Fruit fly (Drosophila melanogaster): ENCODE measurements around the gene jvl.

Gene jvl

DNA sequence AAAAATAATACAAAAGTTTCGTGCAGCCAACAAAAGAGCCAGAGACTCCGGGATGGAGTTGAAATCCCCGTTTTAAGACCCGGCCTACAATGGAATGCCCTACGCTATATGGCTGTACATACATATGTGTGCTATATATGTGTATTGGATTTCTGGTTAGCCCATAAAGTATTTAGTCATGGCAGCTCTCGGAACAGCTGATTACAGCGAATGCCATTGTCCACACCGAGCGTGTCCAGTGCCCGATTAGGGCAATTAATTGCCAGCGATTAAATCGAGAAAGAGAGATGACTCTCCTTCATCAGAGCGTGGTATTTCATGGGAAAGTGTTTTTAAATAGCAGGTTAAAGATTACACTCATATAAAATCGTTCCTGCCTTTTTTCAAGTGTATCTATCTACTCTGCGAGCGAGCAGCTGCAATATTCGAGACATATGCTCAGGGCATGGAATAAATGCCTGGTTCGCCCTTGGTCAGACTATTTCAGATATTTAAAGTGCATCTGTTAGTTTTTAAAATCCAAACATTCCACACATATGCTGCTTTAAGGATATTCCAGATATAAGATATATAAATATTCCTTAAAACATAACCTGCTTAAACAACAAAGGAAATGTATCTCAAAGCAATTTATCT, 24.2 kb upstream of the jvl start:
- TF ChIP-seq EcR (GFP tag; optimal IDR thresholded peaks at IDR 0.05) (no peak), CG8478 (optimal IDR thresholded peaks at IDR 0.05) (no peak), Dll (optimal IDR thresholded peaks at IDR 0.05) (no peak), psq (optimal IDR thresholded peaks at IDR 0.05) (no peak), pan (optimal IDR thresholded peaks at IDR 0.05) (no peak), usp (GFP tag; optimal IDR thresholded peaks at IDR 0.05) (no peak)

DNA sequence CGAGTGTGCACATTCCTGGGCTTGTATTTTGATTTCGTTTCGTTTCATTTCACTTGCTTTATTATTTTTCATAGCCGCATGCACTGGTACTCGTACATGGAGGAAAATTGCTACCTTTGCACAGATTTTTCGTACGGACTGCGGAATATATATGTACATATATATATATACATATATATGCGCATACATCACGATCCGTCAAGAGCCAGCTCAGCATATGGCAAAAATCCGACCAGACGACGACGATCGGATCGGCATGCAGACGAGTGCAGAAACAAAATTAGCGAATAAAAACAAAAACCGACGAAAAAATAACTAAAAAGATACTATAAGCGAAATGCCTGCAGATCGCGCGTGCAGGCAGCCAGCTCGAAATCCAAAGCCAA, 23.7 kb upstream of the jvl start:
- TF ChIP-seq CG8478 (optimal IDR thresholded peaks at IDR 0.05) (no peak), EcR (GFP tag; optimal IDR thresholded peaks at IDR 0.05) (no peak), usp (GFP tag; optimal IDR thresholded peaks at IDR 0.05) (no peak), pan (optimal IDR thresholded peaks at IDR 0.05) (no peak), psq (optimal IDR thresholded peaks at IDR 0.05) (no peak), Dll (optimal IDR thresholded peaks at IDR 0.05) (no peak)

- TF ChIP-seq EcR (GFP tag; optimal IDR thresholded peaks at IDR 0.05): no peak
- no peak for TF ChIP-seq usp (GFP tag; optimal IDR thresholded peaks at IDR 0.05)
- no peak for TF ChIP-seq CG8478 (optimal IDR thresholded peaks at IDR 0.05)
- no peak for TF ChIP-seq Dll (optimal IDR thresholded peaks at IDR 0.05)
- TF ChIP-seq psq (optimal IDR thresholded peaks at IDR 0.05): no peak
- TF ChIP-seq pan (optimal IDR thresholded peaks at IDR 0.05): no peak
Measured at dm6 chr3R:14719380-14719779, 22.0 kb upstream of the jvl start.

- TF ChIP-seq usp (GFP tag; optimal IDR thresholded peaks at IDR 0.05) (no peak), pan (optimal IDR thresholded peaks at IDR 0.05) (no peak), Dll (optimal IDR thresholded peaks at IDR 0.05) (no peak), CG8478 (optimal IDR thresholded peaks at IDR 0.05) (no peak), psq (optimal IDR thresholded peaks at IDR 0.05) (no peak)
Measured at dm6 chr3R:14720130-14720529, 21.3 kb upstream of the jvl start.

dm6 chr3R:14720885-14721284, 20.5 kb upstream of the jvl start:
- TF ChIP-seq EcR (GFP tag; optimal IDR thresholded peaks at IDR 0.05): no peak
- no peak for TF ChIP-seq psq (optimal IDR thresholded peaks at IDR 0.05)
- TF ChIP-seq Dll (optimal IDR thresholded peaks at IDR 0.05): no peak
- no peak for TF ChIP-seq CG8478 (optimal IDR thresholded peaks at IDR 0.05)
- no peak for TF ChIP-seq usp (GFP tag; optimal IDR thresholded peaks at IDR 0.05)
- no peak for TF ChIP-seq pan (optimal IDR thresholded peaks at IDR 0.05)

- peak; percentile 72 for TF ChIP-seq Dll (optimal IDR thresholded peaks at IDR 0.05)
- no peak for TF ChIP-seq pan (optimal IDR thresholded peaks at IDR 0.05)
Measured at dm6 chr3R:14721942-14722939, 19.1 kb upstream of the jvl start.

DNA sequence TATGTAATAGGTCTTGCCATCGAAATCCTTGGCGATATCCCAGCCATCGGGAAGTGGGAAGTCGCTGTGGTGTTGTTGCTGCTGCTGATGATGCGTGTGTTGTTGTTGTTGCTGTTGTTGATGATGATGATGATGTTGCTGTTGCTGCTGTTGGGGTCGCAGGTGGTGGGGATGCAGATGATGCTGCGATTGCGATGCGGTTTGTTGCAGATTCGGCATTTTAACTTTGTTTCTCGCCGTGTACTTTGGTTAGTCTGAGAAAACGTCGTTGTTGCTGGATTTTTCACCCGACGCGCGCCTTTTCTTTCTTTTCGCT, 18.1 kb upstream of the jvl start:
- TF ChIP-seq Dll (optimal IDR thresholded peaks at IDR 0.05) (no peak), EcR (GFP tag; optimal IDR thresholded peaks at IDR 0.05) (no peak), CG8478 (optimal IDR thresholded peaks at IDR 0.05) (no peak), usp (GFP tag; optimal IDR thresholded peaks at IDR 0.05) (no peak), pan (optimal IDR thresholded peaks at IDR 0.05) (no peak), psq (optimal IDR thresholded peaks at IDR 0.05) (no peak)

- TF ChIP-seq psq (optimal IDR thresholded peaks at IDR 0.05) (no peak), Dll (optimal IDR thresholded peaks at IDR 0.05) (peak; percentile 86)
Measured at dm6 chr3R:14723671-14724500, 17.5 kb upstream of the jvl start, which contains the start of gene kibra. Gene kibra, minus strand, starts transcription at chr3R:14724261.

DNA sequence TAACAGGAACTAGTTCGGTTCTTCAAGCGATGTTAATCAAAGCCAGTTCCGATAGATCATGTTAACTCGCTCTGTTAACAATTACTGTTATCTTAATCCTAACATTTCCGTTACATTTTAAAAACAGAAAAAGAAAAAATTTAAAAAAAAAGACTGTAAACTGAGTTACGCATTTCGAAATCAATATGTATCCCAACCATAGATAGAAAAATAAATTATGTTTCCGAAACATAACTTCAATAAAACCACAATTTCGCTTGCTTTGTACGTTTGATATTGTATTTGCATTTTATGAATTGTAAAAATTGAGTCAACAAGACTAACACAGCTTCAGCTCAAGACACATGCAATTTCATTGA, 16.9 kb upstream of the jvl start:
- TF ChIP-seq psq (optimal IDR thresholded peaks at IDR 0.05) (no peak), Dll (optimal IDR thresholded peaks at IDR 0.05) (no peak), pan (optimal IDR thresholded peaks at IDR 0.05) (no peak), EcR (GFP tag; optimal IDR thresholded peaks at IDR 0.05) (no peak), CG8478 (optimal IDR thresholded peaks at IDR 0.05) (no peak), usp (GFP tag; optimal IDR thresholded peaks at IDR 0.05) (no peak)

dm6 chr3R:14728713-14729685, 12.4 kb upstream of the jvl start:
- TF ChIP-seq usp (GFP tag; optimal IDR thresholded peaks at IDR 0.05) (no peak), Dll (optimal IDR thresholded peaks at IDR 0.05) (no peak), psq (optimal IDR thresholded peaks at IDR 0.05) (no peak), CG8478 (optimal IDR thresholded peaks at IDR 0.05) (no peak), pan (optimal IDR thresholded peaks at IDR 0.05) (no peak), EcR (GFP tag; optimal IDR thresholded peaks at IDR 0.05) (no peak)

Measured in whole organism.